Worm (Caenorhabditis elegans) whole organism, L2 larva: ENCODE data around the gene B0554.7.

Experiments
- ama-1 ChIP-seq: fragments of 150-350 bp; optimal IDR thresholded peaks from 2 replicates; lab custom pipeline; 2018; ENCODE audit warnings: inconsistent platforms
- ceh-82 ChIP-seq: fragments of 150-350 bp; optimal IDR thresholded peaks from 2 replicates; lab custom pipeline; 2014; ENCODE audit warnings: missing biosample characterization, missing genetic modification characterization
- nhr-11 ChIP-seq: fragments of 150-350 bp; optimal IDR thresholded peaks from 2 replicates; lab custom pipeline; 2014; ENCODE audit warnings: missing biosample characterization, missing genetic modification characterization

DNA sequence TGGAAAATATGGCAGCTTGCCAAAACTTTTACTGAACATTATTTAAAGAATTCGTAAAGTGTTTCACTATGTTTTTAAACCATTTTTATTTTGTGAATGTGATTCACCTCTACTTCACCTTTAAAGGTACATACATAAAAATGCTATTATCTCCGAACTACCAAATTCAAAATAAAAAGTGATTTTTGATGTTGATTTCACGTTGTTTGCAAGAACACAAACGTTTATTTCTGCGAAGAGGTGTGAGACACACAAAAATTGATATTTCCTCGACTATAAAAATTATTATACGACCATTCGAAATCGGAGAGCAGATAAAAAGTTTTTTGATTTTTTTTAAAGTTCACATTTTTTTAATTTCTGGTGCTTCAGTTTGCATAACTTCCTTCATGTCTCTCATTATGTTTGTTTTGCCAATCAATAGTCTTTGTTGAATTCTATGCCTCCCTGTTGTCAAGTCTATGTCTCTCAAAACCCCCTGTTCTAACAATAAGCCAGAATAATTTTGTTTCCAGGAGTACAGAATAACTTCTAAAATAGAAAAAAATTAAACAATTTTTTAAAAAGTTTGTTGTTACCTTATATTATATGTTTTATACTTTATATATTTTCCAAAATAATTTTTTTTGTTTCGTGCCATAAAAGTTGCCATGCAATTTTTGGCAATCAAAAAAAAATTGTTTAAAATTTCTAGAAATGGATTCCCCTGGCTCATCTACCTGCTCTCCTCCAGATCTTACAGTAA, 10.1 kb upstream of the B0554.7 start, which contains the start of gene nhr-123:
- TF ChIP-seq nhr-11 (tag; lab: Kevin White, UChicago), result no peak
- TF ChIP-seq ceh-82 (tag; lab: Kevin White, UChicago), result no peak
- TF ChIP-seq ama-1, result no peak
